Fruit fly (Drosophila melanogaster) whole organism, embryonic: ENCODE measurements around the gene Dis3.

Source experiments
- Abd-B ChIP-seq: fragments of 200-800 bp; sonication (Bioruptor generic); optimal IDR thresholded peaks from 2 replicates; lab custom pipeline; 2018; ENCODE audit warnings: missing biosample characterization, mild to moderate bottlenecking, missing genetic modification characterization, moderate library complexity
- Atf3 ChIP-seq: fragments of 200-800 bp; sonication (Bioruptor generic); optimal IDR thresholded peaks from 3 replicates; lab custom pipeline; 2016; ENCODE audit warnings: missing biosample characterization, missing genetic modification characterization
- Blimp-1 ChIP-seq: fragments of 200-800 bp; sonication (Bioruptor generic); optimal IDR thresholded peaks from 3 replicates; lab custom pipeline; 2018; ENCODE audit warnings: missing biosample characterization, missing genetic modification characterization, mild to moderate bottlenecking, moderate library complexity, missing genetic modification reagents
- CG10565 ChIP-seq: fragments of 200-800 bp; sonication (Bioruptor generic); optimal IDR thresholded peaks from 3 replicates; lab custom pipeline; 2016; ENCODE audit warnings: missing biosample characterization, mild to moderate bottlenecking, missing genetic modification characterization
- CG10959 ChIP-seq: fragments of 200-800 bp; sonication (Bioruptor generic); IDR thresholded peaks from 2 replicates; pipeline ENCODE4 v1.3.6; 2022; ENCODE audit warnings: missing biosample characterization, missing genetic modification characterization
- CG11247 ChIP-seq: fragments of 200-800 bp; sonication (Bioruptor generic); IDR thresholded peaks from 2 replicates; pipeline ENCODE4 v1.3.6; 2022; ENCODE audit warnings: missing biosample characterization, missing genetic modification characterization
- CG11560 ChIP-seq: fragments of 200-800 bp; sonication (Bioruptor generic); IDR thresholded peaks from 3 replicates; pipeline ENCODE4 v1.3.6; 2022; ENCODE audit warnings: missing biosample characterization, missing genetic modification characterization
- CG12744 ChIP-seq: fragments of 200-800 bp; sonication (Bioruptor generic); optimal IDR thresholded peaks from 2 replicates; lab custom pipeline; 2016; ENCODE audit warnings: missing biosample characterization, missing genetic modification characterization
- CG15514 ChIP-seq: fragments of 200-800 bp; sonication (Bioruptor generic); optimal IDR thresholded peaks from 3 replicates; lab custom pipeline; 2017; ENCODE audit warnings: missing biosample characterization, missing genetic modification characterization, mild to moderate bottlenecking, moderate library complexity, missing genetic modification reagents
- CG1832 ChIP-seq: fragments of 200-800 bp; sonication (Bioruptor generic); optimal IDR thresholded peaks from 2 replicates; lab custom pipeline; 2017; ENCODE audit warnings: missing biosample characterization, mild to moderate bottlenecking, missing genetic modification characterization, inconsistent platforms
- CG18599 ChIP-seq: fragments of 200-800 bp; sonication (Bioruptor generic); optimal IDR thresholded peaks from 3 replicates; lab custom pipeline; 2017; ENCODE audit warnings: missing biosample characterization, missing genetic modification characterization, mild to moderate bottlenecking, moderate library complexity, missing genetic modification reagents
- CG2116 ChIP-seq: fragments of 200-800 bp; sonication (Bioruptor generic); optimal IDR thresholded peaks from 3 replicates; lab custom pipeline; 2018; ENCODE audit warnings: missing biosample characterization, mild to moderate bottlenecking, missing genetic modification characterization
- CG2199 ChIP-seq: fragments of 200-800 bp; sonication (Bioruptor generic); IDR thresholded peaks from 3 replicates; pipeline ENCODE4 v1.3.6; 2022; ENCODE audit warnings: missing biosample characterization, missing genetic modification characterization
- CG2678 ChIP-seq: fragments of 200-800 bp; sonication (Bioruptor generic); optimal IDR thresholded peaks from 3 replicates; lab custom pipeline; 2019; ENCODE audit warnings: missing biosample characterization, mild to moderate bottlenecking, missing genetic modification characterization, moderate library complexity
- CG4424 ChIP-seq: fragments of 200-800 bp; sonication (Bioruptor generic); optimal IDR thresholded peaks from 3 replicates; lab custom pipeline; 2016; ENCODE audit warnings: missing biosample characterization, missing genetic modification characterization
- CG4617 ChIP-seq: fragments of 200-800 bp; sonication (Bioruptor generic); optimal IDR thresholded peaks from 3 replicates; lab custom pipeline; 2016; ENCODE audit warnings: missing biosample characterization, missing genetic modification characterization, borderline replicate concordance
- CG6272 ChIP-seq: fragments of 200-800 bp; sonication (Bioruptor generic); IDR thresholded peaks from 2 replicates; pipeline ENCODE4 v1.3.6; 2022; ENCODE audit warnings: missing biosample characterization, missing genetic modification characterization
- CG6854 ChIP-seq: fragments of 200-800 bp; sonication (Bioruptor generic); optimal IDR thresholded peaks from 3 replicates; lab custom pipeline; 2017; ENCODE audit warnings: missing biosample characterization, mild to moderate bottlenecking, missing genetic modification characterization
- CG7928 ChIP-seq: fragments of 200-800 bp; sonication (Bioruptor generic); optimal IDR thresholded peaks from 2 replicates; lab custom pipeline; 2017; ENCODE audit warnings: missing biosample characterization, mild to moderate bottlenecking, missing genetic modification characterization
- CG7987 ChIP-seq: fragments of 200-800 bp; sonication (Bioruptor generic); optimal IDR thresholded peaks from 2 replicates; lab custom pipeline; 2018; ENCODE audit warnings: missing biosample characterization, mild to moderate bottlenecking, missing genetic modification characterization, moderate library complexity
- CG9876 ChIP-seq: fragments of 200-800 bp; sonication (Bioruptor generic); optimal IDR thresholded peaks from 2 replicates; lab custom pipeline; 2016; ENCODE audit warnings: missing biosample characterization, missing genetic modification characterization
- CoRest ChIP-seq: fragments of 200-800 bp; sonication (Bioruptor generic); optimal IDR thresholded peaks from 3 replicates; lab custom pipeline; 2018; ENCODE audit warnings: missing biosample characterization, mild to moderate bottlenecking, missing genetic modification characterization, moderate library complexity
- Dad ChIP-seq: fragments of 200-800 bp; sonication (Bioruptor generic); optimal IDR thresholded peaks from 3 replicates; lab custom pipeline; 2016; ENCODE audit warnings: missing biosample characterization, missing genetic modification characterization
- Dfd ChIP-seq, 2 experiments: fragments of >200 bp; optimal IDR thresholded peaks; 2 replicates each; lab custom pipeline; 2017; ENCODE audit warnings: missing biosample characterization in 2 of 2, missing genetic modification characterization in 2 of 2
- Doc3 ChIP-seq: fragments of 200-800 bp; sonication (Bioruptor generic); IDR thresholded peaks from 3 replicates; pipeline ENCODE4 v1.3.6; 2022; ENCODE audit warnings: missing biosample characterization, missing genetic modification characterization; ENCODE audit not compliant: partially characterized antibody
- Dref ChIP-seq: fragments of 200-800 bp; sonication (Bioruptor generic); IDR thresholded peaks from 2 replicates; pipeline ENCODE4 v1.3.6; 2022; ENCODE audit warnings: missing biosample characterization, missing genetic modification characterization
- E2f1 ChIP-seq: fragments of 200-800 bp; sonication (Bioruptor generic); IDR thresholded peaks from 2 replicates; pipeline ENCODE4 v1.3.6; 2022; ENCODE audit warnings: missing biosample characterization, missing genetic modification characterization
- HHEX ChIP-seq: fragments of 200-800 bp; sonication (Bioruptor generic); optimal IDR thresholded peaks from 3 replicates; lab custom pipeline; 2017; ENCODE audit warnings: missing biosample characterization, mild to moderate bottlenecking, missing genetic modification characterization, missing genetic modification reagents
- MBD-R2 ChIP-seq: fragments of 200-800 bp; sonication (Bioruptor generic); IDR thresholded peaks from 2 replicates; pipeline ENCODE4 v1.3.6; 2022; ENCODE audit warnings: missing biosample characterization, missing genetic modification characterization
- Opbp ChIP-seq: fragments of 200-800 bp; sonication (Bioruptor generic); IDR thresholded peaks from 3 replicates; pipeline ENCODE4 v1.3.6; 2022; ENCODE audit warnings: missing biosample characterization, missing genetic modification characterization; ENCODE audit not compliant: partially characterized antibody
- Sin3A ChIP-seq: fragments of >200 bp; optimal IDR thresholded peaks from 2 replicates; lab custom pipeline; 2018
- Xrp1 ChIP-seq: fragments of 200-800 bp; sonication (Bioruptor generic); IDR thresholded peaks from 2 replicates; pipeline ENCODE4 v1.3.6; 2022; ENCODE audit warnings: missing biosample characterization, missing genetic modification characterization
- ac ChIP-seq: fragments of 200-800 bp; sonication (Bioruptor generic); optimal IDR thresholded peaks from 3 replicates; lab custom pipeline; 2017; ENCODE audit warnings: missing biosample characterization, mild to moderate bottlenecking, missing genetic modification characterization
- bbx ChIP-seq: fragments of 200-800 bp; sonication (Bioruptor generic); IDR thresholded peaks from 2 replicates; pipeline ENCODE4 v1.3.6; 2022; ENCODE audit warnings: missing biosample characterization, missing genetic modification characterization; ENCODE audit not compliant: partially characterized antibody
- chinmo ChIP-seq: fragments of 200-800 bp; sonication (Bioruptor generic); IDR thresholded peaks from 4 replicates; pipeline ENCODE4 v1.3.6; 2022; ENCODE audit warnings: missing biosample characterization, missing genetic modification characterization; ENCODE audit not compliant: partially characterized antibody
- disco-r ChIP-seq: fragments of 200-800 bp; sonication (Bioruptor generic); optimal IDR thresholded peaks from 2 replicates; lab custom pipeline; 2016; ENCODE audit warnings: missing biosample characterization, missing genetic modification characterization
- dmrt11E ChIP-seq: fragments of 200-800 bp; sonication (Bioruptor generic); optimal IDR thresholded peaks from 3 replicates; lab custom pipeline; 2018; ENCODE audit warnings: missing biosample characterization, mild to moderate bottlenecking, missing genetic modification characterization, moderate library complexity
- eve ChIP-seq, 2 experiments: fragments of >200 bp; optimal IDR thresholded peaks; 2 replicates each; lab custom pipeline; 2017; ENCODE audit warnings: missing biosample characterization in 2 of 2, missing genetic modification characterization in 2 of 2
- klu ChIP-seq: fragments of 200-800 bp; sonication (Bioruptor generic); IDR thresholded peaks from 2 replicates; pipeline ENCODE4 v1.3.6; 2022; ENCODE audit warnings: missing biosample characterization, missing genetic modification characterization
- lola ChIP-seq, 3 experiments: fragments of >200 bp in 2 of 3; fragments of 200-800 bp in 1 of 3; sonication (Bioruptor generic) in 1 of 3; optimal IDR thresholded peaks; 2 replicates each; lab custom pipeline; 2017 to 2019; ENCODE audit warnings: missing biosample characterization in 3 of 3, missing genetic modification characterization in 3 of 3, mild to moderate bottlenecking in 1 of 3, moderate library complexity in 1 of 3
- nmo ChIP-seq: fragments of 200-800 bp; sonication (Bioruptor generic); optimal IDR thresholded peaks from 2 replicates; lab custom pipeline; 2018; ENCODE audit warnings: missing biosample characterization, mild to moderate bottlenecking, missing genetic modification characterization, moderate library complexity
- oc ChIP-seq: fragments of 200-800 bp; sonication (Bioruptor generic); optimal IDR thresholded peaks from 2 replicates; lab custom pipeline; 2018; ENCODE audit warnings: missing biosample characterization, mild to moderate bottlenecking, missing genetic modification characterization, moderate library complexity
- pfk ChIP-seq: fragments of 200-800 bp; sonication (Bioruptor generic); optimal IDR thresholded peaks from 2 replicates; lab custom pipeline; 2018; ENCODE audit warnings: missing biosample characterization, mild to moderate bottlenecking, missing genetic modification characterization, moderate library complexity
- pho ChIP-seq: fragments of 200-800 bp; sonication (Bioruptor generic); optimal IDR thresholded peaks from 2 replicates; lab custom pipeline; 2016; ENCODE audit warnings: missing biosample characterization, missing genetic modification characterization
- ro ChIP-seq: fragments of 200-800 bp; sonication (Bioruptor generic); IDR thresholded peaks from 2 replicates; pipeline ENCODE4 v1.3.6; 2022; ENCODE audit warnings: missing biosample characterization, missing genetic modification characterization
- shn ChIP-seq: fragments of 200-800 bp; sonication (Bioruptor generic); optimal IDR thresholded peaks from 3 replicates; lab custom pipeline; 2016; ENCODE audit warnings: missing biosample characterization, missing genetic modification characterization
- sisA ChIP-seq: fragments of 200-800 bp; sonication (Bioruptor generic); IDR thresholded peaks from 2 replicates; pipeline ENCODE4 v1.3.6; 2022; ENCODE audit warnings: missing biosample characterization, missing genetic modification characterization
- tgo ChIP-seq: fragments of 200-800 bp; sonication (Bioruptor generic); IDR thresholded peaks from 3 replicates; pipeline ENCODE4 v1.3.6; 2022; ENCODE audit warnings: missing biosample characterization, missing genetic modification characterization
- wdn ChIP-seq: fragments of 200-800 bp; sonication (Bioruptor generic); IDR thresholded peaks from 2 replicates; pipeline ENCODE4 v1.3.6; 2022; ENCODE audit warnings: missing biosample characterization, missing genetic modification characterization

Gene Dis3

dm6 chr3R:24333182-24333808 lies at the start of gene Dis3, which contains the start of gene Rrp5 (continued):
- TF ChIP-seq CG7928 (GFP tag; lab: Kevin White, UChicago) (no peak), Dref (GFP tag; lab: Robert Waterston, UW) (peak; percentile 58), nmo (GFP tag; lab: Kevin White, UChicago) (peak; percentile 66), klu (GFP tag; lab: Robert Waterston, UW) (no peak), CG18599 (GFP tag; lab: Kevin White, UChicago) (no peak), Doc3 (no peak), pho (GFP tag; lab: Kevin White, UChicago) (peak; percentile 56), CG15514 (GFP tag; lab: Kevin White, UChicago) (peak; percentile 85), Xrp1 (peak; percentile 28; the same call in 1 of the 2 replicates), CG12744 (GFP tag; lab: Kevin White, UChicago) (no peak), CG4424 (GFP tag; lab: Kevin White, UChicago) (no peak), Abd-B (no peak), CG2678 (tag; lab: Kevin White, UChicago) (no peak), dmrt11E (tag; lab: Kevin White, UChicago) (no peak), Dad (peak; percentile 19), oc (no peak), chinmo (GFP tag; lab: Robert Waterston, UW) (0 out of 4 replicates have a peak, but pooled peaks have one; percentile 30), CG7987 (GFP tag; lab: Kevin White, UChicago) (peak; percentile 26), MBD-R2 (GFP tag; lab: Robert Waterston, UW) (peak; percentile 99), CG2199 (GFP tag; lab: Robert Waterston, UW) (no peak; the same call in 2 of the 3 replicates), HHEX (no peak), E2f1 (GFP tag; lab: Robert Waterston, UW) (0 out of 2 replicates have a peak, but pooled peaks have one; percentile 22), Opbp (GFP tag; lab: Robert Waterston, UW) (peak; percentile 76), pfk (peak; percentile 6), wdn (GFP tag; lab: Robert Waterston, UW) (0 out of 2 replicates have a peak, but pooled peaks have one; percentile 38), Dfd (GFP tag; optimal IDR thresholded peaks at IDR 0.05; lab: Kevin White, UChicago) (no peak), ac (no peak), CG6272 (peak; percentile 55), CG4617 (peak; percentile 96), ro (GFP tag; lab: Robert Waterston, UW) (no peak), bbx (peak; percentile 58; the same call in 1 of the 2 replicates), lola (GFP tag; optimal IDR thresholded peaks at IDR 0.05; lab: Kevin White, UChicago) (no peak), Blimp-1 (GFP tag; lab: Kevin White, UChicago) (no peak), CG2116 (GFP tag; lab: Kevin White, UChicago) (peak; percentile 52), Sin3A (lab: Kevin White, UChicago) (peak; percentile 81), tgo (GFP tag; lab: Robert Waterston, UW) (no peak), CG11247 (GFP tag; lab: Robert Waterston, UW) (peak; percentile 51), disco-r (GFP tag; lab: Kevin White, UChicago) (no peak), eve (GFP tag; optimal IDR thresholded peaks at IDR 0.05; lab: Kevin White, UChicago) (no peak), sisA (GFP tag; lab: Robert Waterston, UW) (peak; percentile 57), CG10959 (GFP tag; lab: Robert Waterston, UW) (peak; percentile 18; the same call in 1 of the 2 replicates), Atf3 (GFP tag; lab: Kevin White, UChicago) (no peak), CG11560 (tag; lab: Robert Waterston, UW) (peak; percentile 13; the same call in 1 of the 3 replicates), CG1832 (no peak), CG9876 (GFP tag; lab: Kevin White, UChicago) (peak; percentile 57), CoRest (tag; lab: Kevin White, UChicago) (no peak), CG6854 (no peak), CG10565 (GFP tag; lab: Kevin White, UChicago) (no peak), shn (GFP tag; lab: Kevin White, UChicago) (peak; percentile 38)
